Fruit fly (Drosophila melanogaster): Measurements from ENCODE around the gene ImpL1.

- TF ChIP-seq CG6163 (GFP tag; IDR thresholded peaks at IDR 0.05) (no peak), Hr4 (GFP tag; optimal IDR thresholded peaks at IDR 0.05) (no peak), CG6276 (GFP tag; optimal IDR thresholded peaks at IDR 0.05) (no peak), ss (GFP tag; optimal IDR thresholded peaks at IDR 0.05) (no peak), CG3032 (tag; optimal IDR thresholded peaks at IDR 0.05) (no peak), Ets21C (GFP tag; optimal IDR thresholded peaks at IDR 0.05) (no peak), cyc (GFP tag; optimal IDR thresholded peaks at IDR 0.05) (no peak), CG31627 (GFP tag; optimal IDR thresholded peaks at IDR 0.05) (no peak), Smox (GFP tag; optimal IDR thresholded peaks at IDR 0.05) (no peak), CG9139 (GFP tag; optimal IDR thresholded peaks at IDR 0.05) (no peak)
Observed at dm6 chr3L:13403141-13403867, 20.7 kb downstream of the ImpL1 start.
